Worm (Caenorhabditis elegans): ENCODE data around the gene clec-222.

Gene clec-222

ce11 chrV:11228653-11229173, 42.4 kb upstream of the clec-222 start, which contains the start of gene pqn-70 (continued):
- TF ChIP-seq F33H1.4 (GFP tag; IDR thresholded peaks at IDR 0.05) (peak; percentile 89), madf-6 (GFP tag; IDR thresholded peaks at IDR 0.05) (no peak; the same call in 1 of the 2 replicates), him-1 (tag; optimal IDR thresholded peaks at IDR 0.05) (no peak), ceh-100 (GFP tag; IDR thresholded peaks at IDR 0.05) (peak; percentile 92), K12H6.12 (tag; optimal IDR thresholded peaks at IDR 0.05) (peak; percentile 70), dpff-1 (tag; optimal IDR thresholded peaks at IDR 0.05) (no peak), mcd-1 (GFP tag; IDR thresholded peaks at IDR 0.05) (peak; percentile 74), mes-4 (tag; optimal IDR thresholded peaks at IDR 0.05) (no peak), snpc-4 (GFP tag; optimal IDR thresholded peaks at IDR 0.05) (peak; percentile 13), snpc-4 (tag; optimal IDR thresholded peaks at IDR 0.05) (peak in 3 of 4 experiments; percentile 32 to 69 (median 65)), lin-54 (GFP tag; optimal IDR thresholded peaks at IDR 0.05) (peak; percentile 57), zim-3 (tag; optimal IDR thresholded peaks at IDR 0.05) (no peak), ztf-6 (GFP tag; IDR thresholded peaks at IDR 0.05) (no peak), ets-4 (GFP tag; optimal IDR thresholded peaks at IDR 0.05) (no peak), zfh-2 (GFP tag; conservative IDR thresholded peaks at IDR 0.05) (no peak), B0019.2 (GFP tag; conservative IDR thresholded peaks at IDR 0.05) (no peak), F39B2.1 (GFP tag; IDR thresholded peaks at IDR 0.05) (no peak), tbp1 (GFP tag; optimal IDR thresholded peaks at IDR 0.05) (peak; percentile 62), mxl-1 (tag; optimal IDR thresholded peaks at IDR 0.05) (no peak), lag-1 (GFP tag; IDR thresholded peaks at IDR 0.05) (no peak), B0261.1 (tag; optimal IDR thresholded peaks at IDR 0.05) (no peak), dpl-1 (GFP tag; optimal IDR thresholded peaks at IDR 0.05) (no peak), hmg-1.2 (GFP tag; IDR thresholded peaks at IDR 0.05) (peak; percentile 94), ztf-22 (GFP tag; optimal IDR thresholded peaks at IDR 0.05) (no peak), lin-35 (GFP tag; optimal IDR thresholded peaks at IDR 0.05) (no peak), let-526 (GFP tag; IDR thresholded peaks at IDR 0.05) (0 out of 2 replicates have a peak, but pooled peaks have one; percentile 53), F57C9.4 (tag; optimal IDR thresholded peaks at IDR 0.05) (no peak), bed-1 (GFP tag; IDR thresholded peaks at IDR 0.05) (no peak), cebp-2 (GFP tag; IDR thresholded peaks at IDR 0.05) (no peak), nhr-179 (tag; optimal IDR thresholded peaks at IDR 0.05) (no peak), Y95B8A.8 (GFP tag; IDR thresholded peaks at IDR 0.05) (0 out of 2 replicates have a peak, but pooled peaks have one; percentile 7), nhr-80 (tag; optimal IDR thresholded peaks at IDR 0.05) (peak; percentile 55), F10E7.11 (tag; optimal IDR thresholded peaks at IDR 0.05) (no peak), unc-62 (GFP tag; optimal IDR thresholded peaks at IDR 0.05) (no peak), repo-1 (tag; optimal IDR thresholded peaks at IDR 0.05) (no peak), cebp-1 (GFP tag; IDR thresholded peaks at IDR 0.05) (peak; percentile 8; the same call in 1 of the 2 replicates), cebp-1 (tag; optimal IDR thresholded peaks at IDR 0.05) (no peak), lir-1 (GFP tag; conservative IDR thresholded peaks at IDR 0.05) (peak; percentile 45; the same call in 1 of the 2 replicates), nhr-120 (GFP tag; IDR thresholded peaks at IDR 0.05) (no peak), nhr-27 (tag; optimal IDR thresholded peaks at IDR 0.05) (no peak), xnd-1 (tag; optimal IDR thresholded peaks at IDR 0.05) (no peak), lsy-27 (tag; optimal IDR thresholded peaks at IDR 0.05; ENCODE audit: borderline replicate concordance, insufficient read depth) (no peak), rcor-1 (GFP tag; IDR thresholded peaks at IDR 0.05) (peak; percentile 14; the same call in 1 of the 2 replicates), ccch-3 (GFP tag; optimal IDR thresholded peaks at IDR 0.05) (no peak), ceh-91 (GFP tag; IDR thresholded peaks at IDR 0.05) (no peak), aptf-2 (GFP tag; conservative IDR thresholded peaks at IDR 0.05) (no peak), ztf-26 (tag; optimal IDR thresholded peaks at IDR 0.05) (no peak), pbrm-1 (GFP tag; IDR thresholded peaks at IDR 0.05) (peak; percentile 68; the same call in 1 of the 2 replicates), atf-7 (tag; optimal IDR thresholded peaks at IDR 0.05) (peak; percentile 19)

Data from whole organism, young adult.